Fruit fly (Drosophila melanogaster): Measurements from ENCODE around the gene Dh31.

- TF ChIP-seq CTCF (optimal IDR thresholded peaks at IDR 0.05), result no peak
- TF ChIP-seq CG8478 (optimal IDR thresholded peaks at IDR 0.05), result no peak
Observed at dm6 chr2L:8522781-8523180, 16.1 kb upstream of the Dh31 start.

All from S2 (cell line).